Worm (Caenorhabditis elegans) whole organism, L1 larva: ENCODE results near the gene rabn-5.

Source experiments
- fkh-10 ChIP-seq: sonication (generic microtip); optimal IDR thresholded peaks from 2 replicates; lab custom pipeline; 2017; ENCODE audit warnings: missing biosample characterization, missing genetic modification reagents, missing genetic modification characterization
- hpl-2 ChIP-seq: fragments of 150-350 bp; optimal IDR thresholded peaks from 2 replicates; lab custom pipeline; 2014; ENCODE audit warnings: missing biosample characterization, missing genetic modification reagents, missing genetic modification characterization
- lir-3 ChIP-seq: sonication (generic microtip); optimal IDR thresholded peaks from 2 replicates; lab custom pipeline; 2016; ENCODE audit warnings: mild to moderate bottlenecking, missing genetic modification characterization, moderate library complexity, missing compliant biosample characterization; ENCODE audit not compliant: poor library complexity
- lsy-2 ChIP-seq, 2 experiments: fragments of 150-350 bp; optimal IDR thresholded peaks; 2 replicates each; lab custom pipeline; 2014; ENCODE audit warnings: missing biosample characterization in 2 of 2, missing genetic modification characterization in 2 of 2
- mdl-1 ChIP-seq, 2 experiments: fragments of 150-350 bp; optimal IDR thresholded peaks; 2 replicates each; lab custom pipeline; 2014 to 2017; ENCODE audit warnings: missing biosample characterization in 2 of 2, missing genetic modification characterization in 2 of 2, inconsistent platforms in 1 of 2
- rnt-1 ChIP-seq: sonication (generic microtip); optimal IDR thresholded peaks from 2 replicates; lab custom pipeline; 2016; ENCODE audit warnings: mild to moderate bottlenecking, missing genetic modification characterization, moderate library complexity, missing compliant biosample characterization
- tbx-2 ChIP-seq: sonication (generic microtip); optimal IDR thresholded peaks from 2 replicates; lab custom pipeline; 2016; ENCODE audit warnings: missing genetic modification characterization, missing compliant biosample characterization
- unc-62 ChIP-seq: fragments of 150-350 bp; optimal IDR thresholded peaks from 2 replicates; lab custom pipeline; 2014; ENCODE audit warnings: missing biosample characterization, missing genetic modification reagents, missing genetic modification characterization
- unc-86 ChIP-seq: sonication (generic microtip); optimal IDR thresholded peaks from 2 replicates; lab custom pipeline; 2016; ENCODE audit warnings: missing genetic modification characterization, missing compliant biosample characterization

DNA sequence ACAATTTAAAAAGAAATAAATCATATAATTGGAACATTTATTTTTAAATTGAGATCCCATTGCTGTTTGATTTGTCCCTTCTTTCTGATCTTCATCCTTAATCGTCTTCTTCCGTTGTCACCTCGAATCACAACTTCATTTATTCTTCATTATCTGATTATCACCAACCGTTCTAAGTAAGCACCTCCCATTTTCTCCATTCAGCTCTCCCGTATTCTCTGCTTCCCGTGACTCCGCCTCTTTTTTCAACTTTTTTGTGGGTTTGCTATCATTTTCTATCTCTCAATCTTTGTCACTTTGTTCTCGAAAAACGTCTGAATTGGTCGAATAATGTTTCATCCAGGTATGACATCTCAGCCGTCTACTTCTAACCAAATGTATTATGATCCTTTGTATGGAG is 48.4 kb upstream of the rabn-5 start, which contains the start of gene sma-4:
- TF ChIP-seq unc-62 (GFP tag; lab: Kevin White, UChicago) (no peak), mdl-1 (tag; optimal IDR thresholded peaks at IDR 0.05; lab: Kevin White, UChicago) (no peak), hpl-2 (GFP tag; lab: Kevin White, UChicago) (no peak), rnt-1 (tag; lab: Kevin White, UChicago) (no peak), lsy-2 (tag; optimal IDR thresholded peaks at IDR 0.05; lab: Kevin White, UChicago) (no peak), tbx-2 (tag; lab: Kevin White, UChicago) (no peak), unc-86 (no peak), lir-3 (tag; lab: Kevin White, UChicago) (no peak), fkh-10 (no peak)
